Fruit fly (Drosophila melanogaster) whole organism, embryonic: ENCODE measurements around the gene Pop4.

Experiments used
- Atf3 ChIP-seq: fragments of 200-800 bp; sonication (Bioruptor generic); optimal IDR thresholded peaks from 3 replicates; lab custom pipeline; 2016; ENCODE audit warnings: missing biosample characterization, missing genetic modification characterization
- BEAF-32 ChIP-seq: fragments of 200-800 bp; sonication (Bioruptor generic); optimal IDR thresholded peaks from 3 replicates; lab custom pipeline; 2017; ENCODE audit warnings: missing biosample characterization, missing genetic modification characterization, mild to moderate bottlenecking, moderate library complexity, missing genetic modification reagents
- Bdp1 ChIP-seq: fragments of 200-800 bp; sonication (Bioruptor generic); optimal IDR thresholded peaks from 3 replicates; lab custom pipeline; 2016; ENCODE audit warnings: missing biosample characterization, missing genetic modification characterization
- Bgb ChIP-seq: fragments of 200-800 bp; sonication (Bioruptor generic); IDR thresholded peaks from 2 replicates; pipeline ENCODE4 v1.3.6; 2022; ENCODE audit warnings: missing biosample characterization, missing genetic modification characterization; ENCODE audit not compliant: partially characterized antibody
- CG11398 ChIP-seq: fragments of 200-800 bp; sonication (Bioruptor generic); optimal IDR thresholded peaks from 2 replicates; lab custom pipeline; 2016; ENCODE audit warnings: missing biosample characterization, missing genetic modification characterization
- CG11723 ChIP-seq: fragments of 200-800 bp; sonication (Bioruptor generic); optimal IDR thresholded peaks from 2 replicates; lab custom pipeline; 2017; ENCODE audit warnings: missing biosample characterization, mild to moderate bottlenecking, missing genetic modification characterization
- CG14050 ChIP-seq: fragments of 200-800 bp; sonication (Bioruptor generic); IDR thresholded peaks from 3 replicates; pipeline ENCODE4 v1.3.6; 2022; ENCODE audit warnings: missing biosample characterization, missing genetic modification characterization
- CG17385 ChIP-seq: fragments of 200-800 bp; sonication (Bioruptor generic); optimal IDR thresholded peaks from 3 replicates; lab custom pipeline; 2018; ENCODE audit warnings: missing biosample characterization, mild to moderate bottlenecking, missing genetic modification characterization
- CG17568 ChIP-seq: fragments of 200-800 bp; sonication (Bioruptor generic); optimal IDR thresholded peaks from 2 replicates; lab custom pipeline; 2018; ENCODE audit warnings: missing biosample characterization, mild to moderate bottlenecking, missing genetic modification characterization, moderate library complexity
- CG1792 ChIP-seq: fragments of 200-800 bp; sonication (Bioruptor generic); optimal IDR thresholded peaks from 2 replicates; lab custom pipeline; 2016; ENCODE audit warnings: missing biosample characterization, missing genetic modification characterization
- CG18011 ChIP-seq: fragments of 200-800 bp; sonication (Bioruptor generic); optimal IDR thresholded peaks from 2 replicates; lab custom pipeline; 2017; ENCODE audit warnings: missing biosample characterization, missing genetic modification characterization, mild to moderate bottlenecking, moderate library complexity, missing genotype
- CG3726 ChIP-seq: fragments of 200-800 bp; sonication (Bioruptor generic); IDR thresholded peaks from 3 replicates; pipeline ENCODE4, ENCODE4 v1.3.6; 2022; ENCODE audit warnings: missing biosample characterization, missing genetic modification characterization
- CG4360 ChIP-seq: fragments of 200-800 bp; sonication (Bioruptor generic); IDR thresholded peaks from 2 replicates; pipeline ENCODE4 v1.3.6; 2022; ENCODE audit warnings: missing biosample characterization, missing genetic modification characterization
- CG43689 ChIP-seq: fragments of 200-800 bp; sonication (Bioruptor generic); IDR thresholded peaks from 2 replicates; pipeline ENCODE4 v1.3.6; 2022; ENCODE audit warnings: missing biosample characterization, missing genetic modification characterization
- CG4404 ChIP-seq: fragments of 200-800 bp; sonication (Bioruptor generic); IDR thresholded peaks from 2 replicates; pipeline ENCODE4 v1.3.6; 2022; ENCODE audit warnings: missing biosample characterization, missing genetic modification characterization
- CG7928 ChIP-seq: fragments of 200-800 bp; sonication (Bioruptor generic); optimal IDR thresholded peaks from 2 replicates; lab custom pipeline; 2017; ENCODE audit warnings: missing biosample characterization, mild to moderate bottlenecking, missing genetic modification characterization
- CG7987 ChIP-seq: fragments of 200-800 bp; sonication (Bioruptor generic); optimal IDR thresholded peaks from 2 replicates; lab custom pipeline; 2018; ENCODE audit warnings: missing biosample characterization, mild to moderate bottlenecking, missing genetic modification characterization, moderate library complexity
- Dad ChIP-seq: fragments of 200-800 bp; sonication (Bioruptor generic); optimal IDR thresholded peaks from 3 replicates; lab custom pipeline; 2016; ENCODE audit warnings: missing biosample characterization, missing genetic modification characterization
- Dip3 ChIP-seq: fragments of 200-800 bp; sonication (Bioruptor generic); optimal IDR thresholded peaks from 3 replicates; lab custom pipeline; 2016; ENCODE audit warnings: missing biosample characterization, missing genetic modification characterization
- Doc3 ChIP-seq: fragments of 200-800 bp; sonication (Bioruptor generic); IDR thresholded peaks from 3 replicates; pipeline ENCODE4 v1.3.6; 2022; ENCODE audit warnings: missing biosample characterization, missing genetic modification characterization; ENCODE audit not compliant: partially characterized antibody
- Dp ChIP-seq: fragments of 200-800 bp; sonication (Bioruptor generic); optimal IDR thresholded peaks from 2 replicates; lab custom pipeline; 2018; ENCODE audit warnings: missing biosample characterization, mild to moderate bottlenecking, missing genetic modification characterization, moderate library complexity
- Ets65A ChIP-seq: fragments of 200-800 bp; sonication (Bioruptor generic); peaks from one replicate; lab custom pipeline; 2016; ENCODE audit warnings: missing biosample characterization, missing genetic modification characterization
- HLHmδ ChIP-seq: fragments of 200-800 bp; sonication (Bioruptor generic); optimal IDR thresholded peaks from 2 replicates; lab custom pipeline; 2018; ENCODE audit warnings: missing biosample characterization, mild to moderate bottlenecking, missing genetic modification characterization, moderate library complexity
- Lhr ChIP-seq: fragments of 200-800 bp; sonication (Bioruptor generic); optimal IDR thresholded peaks from 3 replicates; lab custom pipeline; 2017; ENCODE audit warnings: mild to moderate bottlenecking, missing biosample characterization, missing genetic modification reagents, missing genetic modification characterization
- Max ChIP-seq: fragments of 200-800 bp; sonication (Bioruptor generic); optimal IDR thresholded peaks from 2 replicates; lab custom pipeline; 2016; ENCODE audit warnings: missing biosample characterization, mild to moderate bottlenecking, missing genetic modification characterization
- Ssrp ChIP-seq: fragments of 200-800 bp; sonication (Bioruptor generic); optimal IDR thresholded peaks from 2 replicates; lab custom pipeline; 2018; ENCODE audit warnings: missing biosample characterization, mild to moderate bottlenecking, missing genetic modification characterization, moderate library complexity
- Trl ChIP-seq, 3 experiments: fragments of >200 bp in 2 of 3; fragments of 200-800 bp in 1 of 3; sonication (Bioruptor generic) in 1 of 3; optimal IDR thresholded peaks; 2 replicates in 1 of 3; 3 replicates in 2 of 3; lab custom pipeline; 2016 to 2017; ENCODE audit warnings: missing biosample characterization in 1 of 3, missing genetic modification characterization in 1 of 3
- Vsx1 ChIP-seq: fragments of 200-800 bp; sonication (Bioruptor generic); optimal IDR thresholded peaks from 2 replicates; lab custom pipeline; 2017; ENCODE audit warnings: missing biosample characterization, mild to moderate bottlenecking, missing genetic modification characterization, missing genetic modification reagents
- Xrp1 ChIP-seq: fragments of 200-800 bp; sonication (Bioruptor generic); IDR thresholded peaks from 2 replicates; pipeline ENCODE4 v1.3.6; 2022; ENCODE audit warnings: missing biosample characterization, missing genetic modification characterization
- ab ChIP-seq: fragments of 200-800 bp; sonication (Bioruptor generic); optimal IDR thresholded peaks from 2 replicates; lab custom pipeline; 2016; ENCODE audit warnings: missing biosample characterization, missing genetic modification characterization
- abd-A ChIP-seq: fragments of 200-800 bp; sonication (Bioruptor generic); optimal IDR thresholded peaks from 3 replicates; lab custom pipeline; 2019; ENCODE audit warnings: missing biosample characterization, mild to moderate bottlenecking, missing genetic modification characterization, moderate library complexity
- bcd ChIP-seq: fragments of 200-800 bp; sonication (Bioruptor generic); optimal IDR thresholded peaks from 2 replicates; lab custom pipeline; 2017; ENCODE audit warnings: missing biosample characterization, mild to moderate bottlenecking, missing genetic modification characterization
- bsh ChIP-seq, 2 experiments: fragments of 200-800 bp; sonication (Bioruptor generic); optimal IDR thresholded peaks; 2 replicates each; lab custom pipeline; 2017 to 2018; ENCODE audit warnings: mild to moderate bottlenecking in 2 of 2, missing biosample characterization in 2 of 2, missing genetic modification characterization in 2 of 2, moderate library complexity in 1 of 2
- ci ChIP-seq: fragments of 200-800 bp; sonication (Bioruptor generic); IDR thresholded peaks from 3 replicates; pipeline ENCODE4 v1.3.6; 2022; ENCODE audit warnings: missing biosample characterization, missing genetic modification characterization
- croc ChIP-seq: fragments of 200-800 bp; sonication (Bioruptor generic); conservative IDR thresholded peaks from 3 replicates; pipeline ENCODE4 v1.3.6; 2022; ENCODE audit warnings: missing biosample characterization, missing genetic modification characterization
- crol ChIP-seq: fragments of 200-800 bp; sonication (Bioruptor generic); IDR thresholded peaks from 2 replicates; pipeline ENCODE4 v1.3.6; 2022; ENCODE audit warnings: missing biosample characterization, missing genetic modification characterization
- da ChIP-seq: fragments of 200-800 bp; sonication (Bioruptor generic); optimal IDR thresholded peaks from 2 replicates; lab custom pipeline; 2016; ENCODE audit warnings: missing biosample characterization, missing genetic modification characterization
- dm ChIP-seq: fragments of 200-800 bp; sonication (Bioruptor generic); optimal IDR thresholded peaks from 3 replicates; lab custom pipeline; 2016; ENCODE audit warnings: missing biosample characterization, missing genetic modification characterization
- dmrt99B ChIP-seq: fragments of 200-800 bp; sonication (Bioruptor generic); optimal IDR thresholded peaks from 2 replicates; lab custom pipeline; 2018; ENCODE audit warnings: missing biosample characterization, mild to moderate bottlenecking, missing genetic modification characterization, moderate library complexity
- gro ChIP-seq: fragments of 200-800 bp; sonication (Bioruptor generic); optimal IDR thresholded peaks from 2 replicates; lab custom pipeline; 2016; ENCODE audit warnings: missing biosample characterization, missing genetic modification characterization
- klu ChIP-seq: fragments of 200-800 bp; sonication (Bioruptor generic); IDR thresholded peaks from 2 replicates; pipeline ENCODE4 v1.3.6; 2022; ENCODE audit warnings: missing biosample characterization, missing genetic modification characterization
- mld ChIP-seq: fragments of 200-800 bp; sonication (Bioruptor generic); IDR thresholded peaks from 3 replicates; pipeline ENCODE4 v1.3.6; 2022; ENCODE audit warnings: missing biosample characterization, missing genetic modification characterization; ENCODE audit not compliant: partially characterized antibody
- pzg ChIP-seq: fragments of 200-800 bp; sonication (Bioruptor generic); optimal IDR thresholded peaks from 3 replicates; lab custom pipeline; 2018; ENCODE audit warnings: missing biosample characterization, mild to moderate bottlenecking, missing genetic modification characterization, moderate library complexity
- row ChIP-seq: fragments of 200-800 bp; sonication (Bioruptor generic); IDR thresholded peaks from 3 replicates; pipeline ENCODE4 v1.3.6; 2022; ENCODE audit warnings: missing biosample characterization, missing genetic modification characterization
- sisA ChIP-seq: fragments of 200-800 bp; sonication (Bioruptor generic); IDR thresholded peaks from 2 replicates; pipeline ENCODE4 v1.3.6; 2022; ENCODE audit warnings: missing biosample characterization, missing genetic modification characterization
- tgo ChIP-seq: fragments of 200-800 bp; sonication (Bioruptor generic); IDR thresholded peaks from 3 replicates; pipeline ENCODE4 v1.3.6; 2022; ENCODE audit warnings: missing biosample characterization, missing genetic modification characterization
- vnd ChIP-seq: fragments of 200-800 bp; sonication (Bioruptor generic); IDR thresholded peaks from 3 replicates; pipeline ENCODE4 v1.3.6; 2022; ENCODE audit warnings: missing biosample characterization, missing genetic modification characterization; ENCODE audit not compliant: partially characterized antibody
- wor ChIP-seq: fragments of 200-800 bp; sonication (Bioruptor generic); IDR thresholded peaks from 2 replicates; pipeline ENCODE4 v1.3.6; 2022; ENCODE audit warnings: missing biosample characterization, missing genetic modification characterization

Gene Pop4

DNA sequence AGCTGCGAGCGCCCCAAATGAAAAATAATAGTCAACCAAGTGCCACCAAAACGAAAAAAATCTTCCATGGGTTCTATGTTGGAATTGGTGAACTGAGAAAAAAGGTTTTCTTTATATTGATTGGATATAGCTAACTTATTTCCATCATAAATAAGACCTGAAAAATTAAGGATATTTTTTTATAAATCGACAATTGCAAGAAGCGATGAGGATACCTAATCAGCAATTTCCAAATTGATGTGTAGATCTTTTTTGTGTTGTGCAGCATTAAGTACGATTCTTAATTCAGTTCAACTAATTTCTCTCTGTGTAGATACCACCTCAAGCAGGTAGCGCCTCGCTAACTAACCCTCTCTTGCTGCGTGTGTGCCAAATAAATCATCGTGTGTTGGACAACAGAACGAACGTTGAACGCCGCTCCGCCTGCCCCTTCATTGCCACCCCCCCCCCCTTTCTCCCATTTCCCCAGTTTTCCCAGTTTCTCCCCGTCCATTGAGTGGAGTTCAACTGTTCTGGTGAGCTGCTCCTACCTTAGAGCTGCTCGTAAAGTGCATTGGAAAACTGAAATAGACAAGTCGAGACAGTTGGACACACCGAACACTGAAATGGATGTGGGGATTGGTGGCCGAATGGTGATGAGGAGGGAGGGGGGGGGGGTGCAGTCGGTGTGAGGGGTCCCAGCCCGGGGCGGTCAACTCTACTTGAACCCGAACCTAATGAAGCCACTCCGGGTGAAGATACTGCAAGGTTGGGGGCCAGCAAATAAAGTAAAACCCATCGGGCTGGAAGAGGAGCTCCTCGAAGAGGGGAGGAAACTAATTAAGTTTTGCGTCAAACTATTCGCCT lies 10.6 kb upstream of the Pop4 start (continued):
- TF ChIP-seq Dp (GFP tag; lab: Kevin White, UChicago) (no peak), klu (GFP tag; lab: Robert Waterston, UW) (no peak), CG4404 (GFP tag; lab: Robert Waterston, UW) (peak; percentile 80), gro (GFP tag; lab: Kevin White, UChicago) (no peak), HLHmδ (GFP tag; lab: Kevin White, UChicago) (no peak), dm (GFP tag; lab: Kevin White, UChicago) (no peak), CG18011 (GFP tag; lab: Kevin White, UChicago) (no peak), ab (GFP tag; lab: Kevin White, UChicago) (no peak), sisA (GFP tag; lab: Robert Waterston, UW) (no peak; the same call in 1 of the 2 replicates), Ssrp (tag; lab: Kevin White, UChicago) (peak; percentile 77), mld (GFP tag; lab: Robert Waterston, UW) (no peak), Dad (GFP tag; lab: Kevin White, UChicago) (peak; percentile 55), CG1792 (GFP tag; lab: Kevin White, UChicago) (no peak), wor (peak; percentile 38; the same call in 1 of the 2 replicates), BEAF-32 (no peak), CG4360 (peak; percentile 54), Xrp1 (GFP tag; lab: Robert Waterston, UW) (peak; percentile 92), CG11398 (no peak), Bgb (GFP tag; lab: Robert Waterston, UW) (no peak), Max (GFP tag; lab: Kevin White, UChicago) (peak; percentile 65), row (GFP tag; lab: Robert Waterston, UW) (peak; percentile 78), CG17385 (GFP tag; lab: Kevin White, UChicago) (peak; percentile 68), Ets65A (GFP tag; lab: Kevin White, UChicago) (peak; percentile 74), Trl (optimal IDR thresholded peaks at IDR 0.05; lab: Kevin White, UChicago) (no peak), Trl (GFP tag; optimal IDR thresholded peaks at IDR 0.05; lab: Kevin White, UChicago) (peak; percentile 45), CG7987 (GFP tag; lab: Kevin White, UChicago) (no peak), CG43689 (GFP tag; lab: Robert Waterston, UW) (no peak), crol (GFP tag; lab: Robert Waterston, UW) (peak; percentile 95), Doc3 (GFP tag; lab: Robert Waterston, UW) (no peak), CG3726 (GFP tag; lab: Robert Waterston, UW) (peak; percentile 45; the same call in 1 of the 3 replicates), Bdp1 (GFP tag; lab: Kevin White, UChicago) (no peak), bsh (GFP tag; optimal IDR thresholded peaks at IDR 0.05; lab: Kevin White, UChicago) (peak; percentile 57 to 89), Dip3 (GFP tag; lab: Kevin White, UChicago) (no peak), ci (GFP tag; lab: Robert Waterston, UW) (peak; percentile 43; the same call in 2 of the 3 replicates), CG17568 (GFP tag; lab: Kevin White, UChicago) (peak; percentile 26), croc (GFP tag; lab: Robert Waterston, UW) (peak; percentile 70), CG7928 (no peak), abd-A (tag; lab: Kevin White, UChicago) (no peak), CG11723 (GFP tag; lab: Kevin White, UChicago) (peak; percentile 62), tgo (GFP tag; lab: Robert Waterston, UW) (peak; percentile 50; the same call in 1 of the 3 replicates), Atf3 (GFP tag; lab: Kevin White, UChicago) (peak; percentile 13), dmrt99B (tag; lab: Kevin White, UChicago) (peak; percentile 76), Vsx1 (GFP tag; lab: Kevin White, UChicago) (peak; percentile 23), CG14050 (GFP tag; lab: Robert Waterston, UW) (peak; percentile 46; the same call in 1 of the 3 replicates), Lhr (peak; percentile 61), bcd (GFP tag; lab: Kevin White, UChicago) (peak; percentile 72), pzg (GFP tag; lab: Kevin White, UChicago) (no peak), da (GFP tag; lab: Kevin White, UChicago) (no peak), vnd (GFP tag; lab: Robert Waterston, UW) (no peak)
